Fruit fly (Drosophila melanogaster) whole organism, embryonic: ENCODE results near the gene hog.

ENCODE experiments used
- Atf6 ChIP-seq: fragments of 200-800 bp; sonication (Bioruptor generic); IDR thresholded peaks from 2 replicates; pipeline ENCODE4 v1.3.6; 2022; ENCODE audit warnings: missing biosample characterization, missing genetic modification characterization
- Bdp1 ChIP-seq: fragments of 200-800 bp; sonication (Bioruptor generic); optimal IDR thresholded peaks from 3 replicates; lab custom pipeline; 2016; ENCODE audit warnings: missing biosample characterization, missing genetic modification characterization
- Bgb ChIP-seq: fragments of 200-800 bp; sonication (Bioruptor generic); IDR thresholded peaks from 2 replicates; pipeline ENCODE4 v1.3.6; 2022; ENCODE audit warnings: missing biosample characterization, missing genetic modification characterization; ENCODE audit not compliant: partially characterized antibody
- CG1024 ChIP-seq: fragments of 200-800 bp; sonication (Bioruptor generic); IDR thresholded peaks from 2 replicates; pipeline ENCODE4 v1.3.6; 2022; ENCODE audit warnings: missing biosample characterization, missing genetic modification characterization
- CG10267 ChIP-seq: fragments of 200-800 bp; sonication (Bioruptor generic); optimal IDR thresholded peaks from 2 replicates; lab custom pipeline; 2018; ENCODE audit warnings: missing biosample characterization, mild to moderate bottlenecking, missing genetic modification characterization, moderate library complexity
- CG10274 ChIP-seq: fragments of 200-800 bp; sonication (Bioruptor generic); optimal IDR thresholded peaks from 3 replicates; lab custom pipeline; 2017; ENCODE audit warnings: missing biosample characterization, mild to moderate bottlenecking, missing genetic modification characterization
- CG10366 ChIP-seq: fragments of 200-800 bp; sonication (Bioruptor generic); IDR thresholded peaks from 2 replicates; pipeline ENCODE4 v1.3.6; 2022; ENCODE audit warnings: missing biosample characterization, missing genetic modification characterization
- CG10462 ChIP-seq: fragments of 200-800 bp; sonication (Bioruptor generic); optimal IDR thresholded peaks from 2 replicates; lab custom pipeline; 2016; ENCODE audit warnings: missing biosample characterization, missing genetic modification characterization
- CG11504 ChIP-seq: fragments of 200-800 bp; sonication (Bioruptor generic); optimal IDR thresholded peaks from 3 replicates; lab custom pipeline; 2019; ENCODE audit warnings: missing biosample characterization, mild to moderate bottlenecking, missing genetic modification characterization, moderate library complexity
- CG12659 ChIP-seq: fragments of 200-800 bp; sonication (Bioruptor generic); optimal IDR thresholded peaks from 3 replicates; lab custom pipeline; 2017; ENCODE audit warnings: mild to moderate bottlenecking, missing biosample characterization, missing genetic modification reagents, missing genetic modification characterization
- CG12942 ChIP-seq: fragments of 200-800 bp; sonication (Bioruptor generic); optimal IDR thresholded peaks from 3 replicates; lab custom pipeline; 2016; ENCODE audit warnings: missing biosample characterization, missing genetic modification characterization
- CG13123 ChIP-seq: fragments of 200-800 bp; sonication (Bioruptor generic); optimal IDR thresholded peaks from 2 replicates; lab custom pipeline; 2016; ENCODE audit warnings: missing biosample characterization, missing genetic modification characterization
- CG15514 ChIP-seq: fragments of 200-800 bp; sonication (Bioruptor generic); optimal IDR thresholded peaks from 3 replicates; lab custom pipeline; 2017; ENCODE audit warnings: missing biosample characterization, missing genetic modification characterization, mild to moderate bottlenecking, moderate library complexity, missing genetic modification reagents
- CG1603 ChIP-seq: fragments of 200-800 bp; sonication (Bioruptor generic); optimal IDR thresholded peaks from 2 replicates; lab custom pipeline; 2019; ENCODE audit warnings: missing biosample characterization, mild to moderate bottlenecking, missing genetic modification characterization, moderate library complexity
- CG17385 ChIP-seq: fragments of 200-800 bp; sonication (Bioruptor generic); optimal IDR thresholded peaks from 3 replicates; lab custom pipeline; 2018; ENCODE audit warnings: missing biosample characterization, mild to moderate bottlenecking, missing genetic modification characterization
- CG30431 ChIP-seq: fragments of 200-800 bp; sonication (Bioruptor generic); optimal IDR thresholded peaks from 2 replicates; lab custom pipeline; 2017; ENCODE audit warnings: missing biosample characterization, missing genetic modification characterization
- CG34376 ChIP-seq: fragments of 200-800 bp; sonication (Bioruptor generic); optimal IDR thresholded peaks from 2 replicates; lab custom pipeline; 2018; ENCODE audit warnings: missing biosample characterization, mild to moderate bottlenecking, missing genetic modification characterization
- CG4404 ChIP-seq: fragments of 200-800 bp; sonication (Bioruptor generic); IDR thresholded peaks from 2 replicates; pipeline ENCODE4 v1.3.6; 2022; ENCODE audit warnings: missing biosample characterization, missing genetic modification characterization
- CG5180 ChIP-seq: fragments of 200-800 bp; sonication (Bioruptor generic); optimal IDR thresholded peaks from 3 replicates; lab custom pipeline; 2017; ENCODE audit warnings: missing biosample characterization, missing genetic modification characterization, mild to moderate bottlenecking, moderate library complexity, missing genetic modification reagents
- CG5245 ChIP-seq: fragments of 200-800 bp; sonication (Bioruptor generic); optimal IDR thresholded peaks from 3 replicates; lab custom pipeline; 2016; ENCODE audit warnings: missing biosample characterization, missing genetic modification characterization
- CG6813 ChIP-seq: fragments of 200-800 bp; sonication (Bioruptor generic); optimal IDR thresholded peaks from 2 replicates; lab custom pipeline; 2017; ENCODE audit warnings: missing biosample characterization, missing genetic modification characterization, mild to moderate bottlenecking, moderate library complexity, missing genetic modification reagents
- CG7745 ChIP-seq: fragments of 200-800 bp; sonication (Bioruptor generic); optimal IDR thresholded peaks from 2 replicates; lab custom pipeline; 2018; ENCODE audit warnings: missing biosample characterization, mild to moderate bottlenecking, missing genetic modification characterization, moderate library complexity
- Deaf1 ChIP-seq: fragments of 200-800 bp; optimal IDR thresholded peaks from 3 replicates; lab custom pipeline; 2019; ENCODE audit warnings: missing biosample characterization, mild to moderate bottlenecking, missing genetic modification characterization, moderate library complexity
- Dp ChIP-seq: fragments of 200-800 bp; sonication (Bioruptor generic); optimal IDR thresholded peaks from 2 replicates; lab custom pipeline; 2018; ENCODE audit warnings: missing biosample characterization, mild to moderate bottlenecking, missing genetic modification characterization, moderate library complexity
- E2f2 ChIP-seq: fragments of 200-800 bp; sonication (Bioruptor generic); IDR thresholded peaks from 2 replicates; pipeline ENCODE4 v1.3.6; 2022; ENCODE audit warnings: missing biosample characterization, missing genetic modification characterization
- Elba2 ChIP-seq: fragments of 200-800 bp; sonication (Bioruptor generic); optimal IDR thresholded peaks from 3 replicates; lab custom pipeline; 2016; ENCODE audit warnings: missing biosample characterization, missing genetic modification characterization
- Fer1 ChIP-seq: fragments of 200-800 bp; sonication (Bioruptor generic); optimal IDR thresholded peaks from 2 replicates; lab custom pipeline; 2017; ENCODE audit warnings: missing biosample characterization, mild to moderate bottlenecking, missing genetic modification characterization
- HLHmδ ChIP-seq: fragments of 200-800 bp; sonication (Bioruptor generic); optimal IDR thresholded peaks from 2 replicates; lab custom pipeline; 2018; ENCODE audit warnings: missing biosample characterization, mild to moderate bottlenecking, missing genetic modification characterization, moderate library complexity
- Hr78 ChIP-seq, 2 experiments: fragments of 200-800 bp in 1 of 2; fragments of >200 bp in 1 of 2; sonication (Bioruptor generic) in 1 of 2; optimal IDR thresholded peaks; 2 replicates each; lab custom pipeline; 2017 to 2019; ENCODE audit warnings: missing biosample characterization in 2 of 2, missing genetic modification characterization in 2 of 2, mild to moderate bottlenecking in 1 of 2, moderate library complexity in 1 of 2
- NK7.1 ChIP-seq: fragments of 200-800 bp; sonication (Bioruptor generic); optimal IDR thresholded peaks from 3 replicates; lab custom pipeline; 2016; ENCODE audit warnings: missing biosample characterization, missing genetic modification characterization
- Neu2 ChIP-seq: fragments of 200-800 bp; sonication (Bioruptor generic); optimal IDR thresholded peaks from 3 replicates; lab custom pipeline; 2016; ENCODE audit warnings: missing biosample characterization, missing genetic modification characterization, borderline replicate concordance
- Nf-YB ChIP-seq: fragments of 200-800 bp; sonication (Bioruptor generic); optimal IDR thresholded peaks from 3 replicates; lab custom pipeline; 2019; ENCODE audit warnings: missing biosample characterization, mild to moderate bottlenecking, missing genetic modification characterization, moderate library complexity
- Optix ChIP-seq: fragments of 200-800 bp; sonication (Bioruptor generic); IDR thresholded peaks from 3 replicates; pipeline ENCODE4 v1.3.6; 2022; ENCODE audit warnings: missing biosample characterization, missing genetic modification characterization
- Ptx1 ChIP-seq: fragments of 200-800 bp; sonication (Bioruptor generic); IDR thresholded peaks from 2 replicates; pipeline ENCODE4 v1.3.6; 2022; ENCODE audit warnings: missing biosample characterization, missing genetic modification characterization
- Sin3A ChIP-seq: fragments of >200 bp; optimal IDR thresholded peaks from 2 replicates; lab custom pipeline; 2018
- Six4 ChIP-seq: fragments of 200-800 bp; sonication (Bioruptor generic); optimal IDR thresholded peaks from 2 replicates; lab custom pipeline; 2016; ENCODE audit warnings: missing biosample characterization, missing genetic modification characterization
- abd-A ChIP-seq: fragments of 200-800 bp; sonication (Bioruptor generic); optimal IDR thresholded peaks from 3 replicates; lab custom pipeline; 2019; ENCODE audit warnings: missing biosample characterization, mild to moderate bottlenecking, missing genetic modification characterization, moderate library complexity
- cg ChIP-seq: fragments of 200-800 bp; sonication (Bioruptor generic); optimal IDR thresholded peaks from 3 replicates; lab custom pipeline; 2019; ENCODE audit warnings: missing biosample characterization, mild to moderate bottlenecking, missing genetic modification characterization, moderate library complexity
- ci ChIP-seq: fragments of 200-800 bp; sonication (Bioruptor generic); IDR thresholded peaks from 3 replicates; pipeline ENCODE4 v1.3.6; 2022; ENCODE audit warnings: missing biosample characterization, missing genetic modification characterization
- dm ChIP-seq: fragments of 200-800 bp; sonication (Bioruptor generic); optimal IDR thresholded peaks from 3 replicates; lab custom pipeline; 2016; ENCODE audit warnings: missing biosample characterization, missing genetic modification characterization
- emc ChIP-seq: fragments of 200-800 bp; sonication (Bioruptor generic); optimal IDR thresholded peaks from 2 replicates; lab custom pipeline; 2016; ENCODE audit warnings: missing biosample characterization, missing genetic modification characterization
- fu2 ChIP-seq: fragments of 200-800 bp; sonication (Bioruptor generic); optimal IDR thresholded peaks from 2 replicates; lab custom pipeline; 2016; ENCODE audit warnings: missing biosample characterization, missing genetic modification characterization
- her ChIP-seq: fragments of 200-800 bp; sonication (Bioruptor generic); optimal IDR thresholded peaks from 2 replicates; lab custom pipeline; 2016; ENCODE audit warnings: missing biosample characterization, missing genetic modification characterization
- pan ChIP-seq, 4 experiments: fragments of >200 bp in 3 of 4; fragments of 200-800 bp in 1 of 4; sonication (Bioruptor generic) in 1 of 4; optimal IDR thresholded peaks in 3 of 4; IDR thresholded peaks in 1 of 4; 2 replicates each; pipeline versions ENCODE4 v1.3.6 to Lab custom; 2017 to 2022; ENCODE audit warnings: missing biosample characterization in 2 of 4, missing genetic modification characterization in 2 of 4, mixed read lengths in 1 of 4
- ro ChIP-seq: fragments of 200-800 bp; sonication (Bioruptor generic); IDR thresholded peaks from 2 replicates; pipeline ENCODE4 v1.3.6; 2022; ENCODE audit warnings: missing biosample characterization, missing genetic modification characterization
- sima ChIP-seq: fragments of 200-800 bp; sonication (Bioruptor generic); optimal IDR thresholded peaks from 2 replicates; lab custom pipeline; 2016; ENCODE audit warnings: missing biosample characterization, missing genetic modification characterization
- ssp ChIP-seq: fragments of 200-800 bp; sonication (Bioruptor generic); IDR thresholded peaks from 2 replicates; pipeline ENCODE4 v1.3.6; 2022; ENCODE audit warnings: missing biosample characterization, missing genetic modification characterization
- tna ChIP-seq: fragments of 200-800 bp; sonication (Bioruptor generic); IDR thresholded peaks from 2 replicates; pipeline ENCODE4 v1.3.6; 2022; ENCODE audit warnings: missing biosample characterization, missing genetic modification characterization; ENCODE audit not compliant: partially characterized antibody
- unpg ChIP-seq: fragments of 200-800 bp; sonication (Bioruptor generic); optimal IDR thresholded peaks from 3 replicates; lab custom pipeline; 2018; ENCODE audit warnings: missing biosample characterization, mild to moderate bottlenecking, missing genetic modification characterization, moderate library complexity

The hog gene

dm6 chrX:14749086-14749874, 30.5 kb upstream of the hog start, which contains the start of gene NetB (continued):
- TF ChIP-seq CG7745 (no peak), NK7.1 (GFP tag; lab: Kevin White, UChicago) (no peak), CG10366 (GFP tag; lab: Robert Waterston, UW) (0 out of 2 replicates have a peak, but pooled peaks have one; percentile 9), Deaf1 (tag; lab: Kevin White, UChicago) (peak; percentile 97), CG11504 (tag; lab: Kevin White, UChicago) (peak; percentile 100), dm (no peak), Dp (GFP tag; lab: Kevin White, UChicago) (no peak), CG10274 (GFP tag; lab: Kevin White, UChicago) (no peak), ssp (no peak), HLHmδ (GFP tag; lab: Kevin White, UChicago) (peak; percentile 9), tna (GFP tag; lab: Robert Waterston, UW) (0 out of 2 replicates have a peak, but pooled peaks have one; percentile 12), Atf6 (no peak), abd-A (tag; lab: Kevin White, UChicago) (peak; percentile 42), sima (GFP tag; lab: Kevin White, UChicago) (no peak), CG13123 (GFP tag; lab: Kevin White, UChicago) (no peak), Hr78 (GFP tag; optimal IDR thresholded peaks at IDR 0.05; lab: Kevin White, UChicago) (no peak), emc (no peak), CG10462 (no peak), pan (optimal IDR thresholded peaks at IDR 0.05; lab: Kevin White, UChicago) (no peak), pan (GFP tag; optimal IDR thresholded peaks at IDR 0.05 in 1 of 2, IDR thresholded peaks at IDR 0.05 in 1 of 2) (peak in 1 of 2 experiments; percentile 14), CG30431 (GFP tag; lab: Kevin White, UChicago) (no peak), Ptx1 (GFP tag; lab: Robert Waterston, UW) (no peak), Nf-YB (GFP tag; lab: Kevin White, UChicago) (no peak), CG12942 (no peak), cg (GFP tag; lab: Kevin White, UChicago) (peak; percentile 23), CG6813 (GFP tag; lab: Kevin White, UChicago) (no peak), E2f2 (GFP tag; lab: Robert Waterston, UW) (no peak), ci (peak; percentile 75), Six4 (GFP tag; lab: Kevin White, UChicago) (no peak), CG10267 (tag; lab: Kevin White, UChicago) (no peak), CG12659 (no peak), Optix (GFP tag; lab: Robert Waterston, UW) (no peak), fu2 (GFP tag; lab: Kevin White, UChicago) (no peak), CG34376 (GFP tag; lab: Kevin White, UChicago) (no peak), Sin3A (lab: Kevin White, UChicago) (no peak), her (GFP tag; lab: Kevin White, UChicago) (peak; percentile 11), CG5245 (GFP tag; lab: Kevin White, UChicago) (no peak), Fer1 (GFP tag; lab: Kevin White, UChicago) (peak; percentile 5), CG1603 (tag; lab: Kevin White, UChicago) (peak; percentile 2), unpg (GFP tag; lab: Kevin White, UChicago) (no peak), Elba2 (GFP tag; lab: Kevin White, UChicago) (no peak), CG5180 (GFP tag; lab: Kevin White, UChicago) (no peak), CG17385 (GFP tag; lab: Kevin White, UChicago) (peak; percentile 2), CG1024 (GFP tag; lab: Robert Waterston, UW) (no peak), CG4404 (GFP tag; lab: Robert Waterston, UW) (no peak), CG15514 (GFP tag; lab: Kevin White, UChicago) (no peak), ro (GFP tag; lab: Robert Waterston, UW) (no peak), Bdp1 (GFP tag; lab: Kevin White, UChicago) (no peak), Neu2 (GFP tag; lab: Kevin White, UChicago) (no peak), Bgb (GFP tag; lab: Robert Waterston, UW) (0 out of 2 replicates have a peak, but pooled peaks have one; percentile 19)
